Fruit fly (Drosophila melanogaster) whole organism: Measurements from ENCODE around the gene CG33941.

Experiments used
- CG8478 ChIP-seq: fragments of >200 bp; optimal IDR thresholded peaks from 2 replicates; lab custom pipeline; 2018; ENCODE audit warnings: inconsistent platforms
- EcR ChIP-seq, 2 experiments: fragments of >200 bp; optimal IDR thresholded peaks; 2 replicates each; lab custom pipeline; 2017; ENCODE audit warnings: missing biosample characterization in 2 of 2, missing genetic modification characterization in 2 of 2, missing genetic modification reagents in 2 of 2
- psq ChIP-seq: fragments of >200 bp; optimal IDR thresholded peaks from 2 replicates; lab custom pipeline; 2017

DNA sequence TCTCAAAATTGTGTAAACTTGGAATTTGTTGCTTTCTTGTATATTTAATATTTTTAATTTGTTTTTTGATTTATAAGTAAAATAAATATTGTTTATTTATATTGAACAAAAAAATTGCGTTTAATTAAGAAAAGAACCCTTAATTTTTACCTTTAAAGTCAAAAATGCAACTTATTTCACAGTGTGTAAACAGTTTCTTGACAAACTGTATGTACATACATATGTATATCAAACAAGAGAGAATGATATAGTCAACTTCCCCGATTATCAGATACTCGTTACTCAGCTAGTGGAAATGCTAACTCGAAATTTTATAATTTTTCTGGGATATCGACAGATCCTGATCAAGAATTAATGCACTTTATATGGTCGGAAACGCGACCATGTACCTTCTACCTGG, 46.3 kb upstream of the CG33941 start:
- TF ChIP-seq psq (lab: Kevin White, UChicago) (no peak), EcR (GFP tag; optimal IDR thresholded peaks at IDR 0.05; lab: Kevin White, UChicago) (no peak), CG8478 (lab: Kevin White, UChicago) (no peak)
